Worm (Caenorhabditis elegans): Measurements from ENCODE around the gene F13H10.9.

Gene F13H10.9

DNA sequence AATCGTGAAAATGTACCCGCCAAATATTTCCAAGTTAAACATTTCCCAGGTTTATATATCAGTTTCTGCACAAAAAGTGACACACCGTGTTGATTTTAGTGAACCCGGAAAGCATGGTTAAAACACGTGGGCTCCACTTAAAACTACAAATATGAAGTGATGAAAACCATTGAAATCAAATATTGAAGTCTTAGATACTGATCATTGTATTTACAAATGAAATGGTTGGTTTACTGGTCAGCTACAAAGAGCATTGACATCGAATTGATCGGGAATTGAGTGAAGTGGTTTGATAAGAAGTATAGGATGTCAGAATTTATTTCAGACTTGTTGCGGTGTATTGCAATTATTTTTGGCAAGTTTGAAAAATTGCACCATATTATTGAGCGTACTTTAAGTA lies 27.7 kb downstream of the F13H10.9 start, which contains the start of gene hrg-5:
TSS of gene hrg-5 (minus strand) at position 17 of the 400 bp plus-strand sequence.
- TF ChIP-seq ceh-14 (tag; optimal IDR thresholded peaks at IDR 0.05) (no peak), ceh-30 (tag; optimal IDR thresholded peaks at IDR 0.05) (no peak), madf-2 (tag; optimal IDR thresholded peaks at IDR 0.05) (no peak), ceh-19 (GFP tag; optimal IDR thresholded peaks at IDR 0.05) (no peak), lim-6 (tag; optimal IDR thresholded peaks at IDR 0.05) (no peak), nhr-11 (tag; optimal IDR thresholded peaks at IDR 0.05) (no peak), ceh-31 (tag; optimal IDR thresholded peaks at IDR 0.05) (no peak), unc-55 (GFP tag; optimal IDR thresholded peaks at IDR 0.05) (no peak)

DNA sequence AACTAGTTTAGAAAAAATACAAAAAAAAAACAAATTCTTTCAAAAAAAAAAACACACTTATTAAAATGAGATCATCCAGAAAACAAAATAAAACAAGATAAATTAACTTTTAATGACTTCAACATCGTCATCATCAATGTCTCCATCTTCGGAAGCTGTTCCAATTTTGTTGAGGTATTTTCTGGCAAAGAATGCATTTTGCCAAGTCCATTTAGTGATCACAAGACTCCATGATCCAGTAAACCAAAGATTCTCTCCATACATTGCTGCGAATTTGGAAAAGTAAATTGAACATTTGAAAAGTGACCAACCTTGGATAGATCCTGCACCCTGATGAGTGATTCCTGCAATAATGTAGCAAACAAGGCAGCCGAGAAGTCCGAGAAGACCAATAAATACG lies 28.4 kb downstream of the F13H10.9 start:
- TF ChIP-seq ama-1 (optimal IDR thresholded peaks at IDR 0.05) (no peak), ets-4 (tag; optimal IDR thresholded peaks at IDR 0.05) (no peak), ceh-31 (tag; optimal IDR thresholded peaks at IDR 0.05) (no peak), sox-2 (GFP tag; IDR thresholded peaks at IDR 0.05) (no peak), mec-3 (tag; optimal IDR thresholded peaks at IDR 0.05; ENCODE audit: borderline replicate concordance) (no peak), pha-4 (tag; optimal IDR thresholded peaks at IDR 0.05) (no peak), hlh-6 (tag; optimal IDR thresholded peaks at IDR 0.05) (no peak), nfya-1 (tag; optimal IDR thresholded peaks at IDR 0.05) (no peak), ceh-6 (GFP tag; optimal IDR thresholded peaks at IDR 0.05) (no peak), syd-9 (tag; optimal IDR thresholded peaks at IDR 0.05) (no peak), C08G9.2 (tag; optimal IDR thresholded peaks at IDR 0.05) (no peak), ceh-14 (tag; optimal IDR thresholded peaks at IDR 0.05) (no peak), K09A11.1 (tag; optimal IDR thresholded peaks at IDR 0.05; ENCODE audit: insufficient read depth) (no peak), fkh-10 (GFP tag; optimal IDR thresholded peaks at IDR 0.05) (no peak), ahr-1 (tag; optimal IDR thresholded peaks at IDR 0.05) (no peak)

DNA sequence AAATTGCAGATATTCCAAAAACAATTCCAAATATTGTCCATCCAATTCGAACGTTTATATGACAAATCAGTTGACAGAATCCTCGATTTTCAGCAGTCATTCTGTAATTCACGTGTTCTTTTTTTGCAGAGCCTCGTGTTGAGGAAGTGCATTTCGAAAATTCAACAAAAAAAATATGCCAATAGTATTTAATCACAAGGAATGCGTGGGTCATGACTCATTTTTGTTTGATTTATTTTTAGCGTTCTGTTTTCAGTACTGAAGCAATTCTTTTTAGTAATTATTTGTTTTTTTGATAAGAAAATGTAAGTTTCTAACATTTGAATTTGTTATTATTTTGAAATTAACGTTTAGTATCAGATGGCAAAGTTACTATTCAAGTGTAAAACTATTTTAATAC lies 29.2 kb downstream of the F13H10.9 start, which contains the start of gene hrg-4:
TSS of gene hrg-4 (minus strand) at position 101 of the 400 bp plus-strand sequence.
- no peak for TF ChIP-seq T23F11.4 (GFP tag; optimal IDR thresholded peaks at IDR 0.05)
- TF ChIP-seq ceh-48 (tag; optimal IDR thresholded peaks at IDR 0.05), result no peak
- TF ChIP-seq ceh-34 (tag; optimal IDR thresholded peaks at IDR 0.05), result no peak
- no peak for TF ChIP-seq sox-2 (GFP tag; IDR thresholded peaks at IDR 0.05)
- no peak for TF ChIP-seq dve-1 (tag; optimal IDR thresholded peaks at IDR 0.05)
- TF ChIP-seq pax-1 (tag; optimal IDR thresholded peaks at IDR 0.05), result no peak
- TF ChIP-seq pha-2 (tag; optimal IDR thresholded peaks at IDR 0.05), result no peak
- TF ChIP-seq pqm-1 (tag; optimal IDR thresholded peaks at IDR 0.05), result no peak
- TF ChIP-seq K02D7.2 (tag; optimal IDR thresholded peaks at IDR 0.05), result no peak
- no peak for TF ChIP-seq ceh-45 (GFP tag; IDR thresholded peaks at IDR 0.05)
- TF ChIP-seq nhr-232 (tag; optimal IDR thresholded peaks at IDR 0.05), result no peak
- no peak for TF ChIP-seq tbx-2 (tag; optimal IDR thresholded peaks at IDR 0.05)

DNA sequence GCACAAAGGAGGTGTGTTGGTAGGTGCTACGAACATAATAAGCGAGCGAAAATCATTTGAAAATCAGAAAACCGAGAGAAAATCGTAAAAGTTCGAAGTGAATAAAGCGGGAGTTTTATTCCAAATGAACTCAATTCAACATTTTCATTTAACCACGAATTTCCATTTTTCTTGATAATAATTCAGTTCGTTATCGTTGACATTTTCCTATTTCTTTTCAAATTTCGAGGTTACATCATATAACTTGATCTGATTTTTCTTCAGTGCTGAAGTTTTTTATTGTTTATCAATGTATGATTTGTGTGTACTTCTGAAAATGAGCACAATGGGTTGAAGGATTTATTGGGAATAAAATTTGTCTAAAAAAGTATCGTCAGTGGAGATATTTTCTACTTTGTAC lies 29.9 kb downstream of the F13H10.9 start:
- TF ChIP-seq odd-2 (tag; optimal IDR thresholded peaks at IDR 0.05) (no peak), T23F11.4 (GFP tag; optimal IDR thresholded peaks at IDR 0.05) (no peak), ceh-24 (tag; optimal IDR thresholded peaks at IDR 0.05) (no peak), C08G9.2 (tag; optimal IDR thresholded peaks at IDR 0.05) (no peak), nhr-11 (tag; optimal IDR thresholded peaks at IDR 0.05) (no peak), unc-3 (GFP tag; conservative IDR thresholded peaks at IDR 0.05) (no peak), unc-3 (tag; optimal IDR thresholded peaks at IDR 0.05) (no peak), zip-5 (tag; optimal IDR thresholded peaks at IDR 0.05) (no peak), sdc-2 (tag; optimal IDR thresholded peaks at IDR 0.05) (no peak), pag-3 (tag; optimal IDR thresholded peaks at IDR 0.05; ENCODE audit: borderline replicate concordance) (no peak)
